Worm (Caenorhabditis elegans) whole organism, young adult: ENCODE data around the gene srxa-18.

Experiments
- C06A6.2 ChIP-seq: fragments of 200-800 bp; sonication (Bioruptor generic); conservative IDR thresholded peaks from 2 replicates; pipeline ENCODE4 v1.3.6; 2022; ENCODE audit warnings: missing genetic modification characterization, missing compliant biosample characterization
- F37B4.10 ChIP-seq: fragments of 200-800 bp; sonication (Bioruptor generic); IDR thresholded peaks from 2 replicates; pipeline ENCODE4 v1.3.6; 2022; ENCODE audit warnings: missing genetic modification characterization, missing compliant biosample characterization
- F39B2.1 ChIP-seq: fragments of 200-800 bp; sonication (Bioruptor generic); IDR thresholded peaks from 2 replicates; pipeline ENCODE4 v1.3.6; 2022; ENCODE audit warnings: missing genetic modification reagents, missing genetic modification characterization, missing compliant biosample characterization
- F55B11.4 ChIP-seq: sonication (generic microtip); optimal IDR thresholded peaks from 2 replicates; lab custom pipeline; 2016; ENCODE audit warnings: missing compliant biosample characterization, missing genetic modification characterization, borderline replicate concordance; ENCODE audit not compliant: insufficient read depth
- F57A8.1 ChIP-seq: fragments of 200-800 bp; sonication (Bioruptor generic); optimal IDR thresholded peaks from 2 replicates; lab custom pipeline; 2018; ENCODE audit warnings: mild to moderate bottlenecking, missing genetic modification characterization, moderate library complexity, missing compliant biosample characterization
- ZK185.1 ChIP-seq: sonication (generic microtip); optimal IDR thresholded peaks from 2 replicates; lab custom pipeline; 2016; ENCODE audit warnings: mild to moderate bottlenecking, missing genetic modification characterization, missing compliant biosample characterization; ENCODE audit not compliant: poor library complexity, severe bottlenecking
- dpff-1 ChIP-seq: sonication (generic microtip); optimal IDR thresholded peaks from 2 replicates; lab custom pipeline; 2017; ENCODE audit warnings: mild to moderate bottlenecking, missing genetic modification characterization, missing compliant biosample characterization
- efl-1 ChIP-seq: fragments of 150-350 bp; optimal IDR thresholded peaks from 2 replicates; lab custom pipeline; 2014; ENCODE audit warnings: missing biosample characterization, missing genetic modification reagents, missing genetic modification characterization
- egl-18 ChIP-seq: fragments of 200-800 bp; sonication (Bioruptor generic); IDR thresholded peaks from 2 replicates; pipeline ENCODE4 v1.3.6; 2022; ENCODE audit warnings: missing genetic modification reagents, missing genetic modification characterization, missing compliant biosample characterization
- ets-4 ChIP-seq: fragments of 200-800 bp; sonication (Bioruptor generic); optimal IDR thresholded peaks from 2 replicates; lab custom pipeline; 2018; ENCODE audit warnings: mild to moderate bottlenecking, missing genetic modification characterization, missing compliant biosample characterization
- fkh-3 ChIP-seq: sonication (generic microtip); optimal IDR thresholded peaks from 2 replicates; lab custom pipeline; 2016; ENCODE audit warnings: mild to moderate bottlenecking, missing genetic modification characterization, missing compliant biosample characterization
- hmg-20 ChIP-seq: fragments of 200-800 bp; sonication (Bioruptor generic); IDR thresholded peaks from 2 replicates; pipeline ENCODE4 v1.3.6; 2022; ENCODE audit warnings: missing genetic modification reagents, missing genetic modification characterization, missing compliant biosample characterization
- lin-40 ChIP-seq: sonication (generic microtip); optimal IDR thresholded peaks from 2 replicates; lab custom pipeline; 2016; ENCODE audit warnings: missing genetic modification characterization, mild to moderate bottlenecking, missing compliant biosample characterization, missing genotype, missing genetic modification reagents
- madf-6 ChIP-seq: fragments of 200-800 bp; sonication (Bioruptor generic); IDR thresholded peaks from 2 replicates; pipeline ENCODE4 v1.3.6; 2022; ENCODE audit warnings: missing genetic modification reagents, missing genetic modification characterization, missing compliant biosample characterization
- madf-8 ChIP-seq: fragments of 200-800 bp; sonication (Bioruptor generic); conservative IDR thresholded peaks from 2 replicates; pipeline ENCODE4 v1.3.6; 2022; ENCODE audit warnings: missing genetic modification reagents, missing genetic modification characterization, missing compliant biosample characterization
- mes-4 ChIP-seq: sonication (generic microtip); optimal IDR thresholded peaks from 2 replicates; lab custom pipeline; 2016; ENCODE audit warnings: missing genotype, missing genetic modification characterization, missing compliant biosample characterization
- nhr-120 ChIP-seq: fragments of 200-800 bp; sonication (Bioruptor generic); IDR thresholded peaks from 2 replicates; pipeline ENCODE4 v1.3.6; 2022; ENCODE audit warnings: missing genetic modification characterization, missing compliant biosample characterization
- sptf-2 ChIP-seq: fragments of 200-800 bp; sonication (Bioruptor generic); optimal IDR thresholded peaks from 2 replicates; lab custom pipeline; 2018; ENCODE audit warnings: mild to moderate bottlenecking, missing genetic modification characterization, missing compliant biosample characterization

srxa-18 gene

ce11 chrV:10070541-10070940 lies 50.3 kb downstream of the srxa-18 start, which contains the start of gene nhr-192:
Gene nhr-192 (minus strand): TSS chrV:10070641.
- no peak for TF ChIP-seq madf-6 (GFP tag; lab: Robert Waterston, UW)
- no peak for TF ChIP-seq F37B4.10 (GFP tag; lab: Robert Waterston, UW)
- TF ChIP-seq hmg-20 (GFP tag; lab: Robert Waterston, UW), result no peak
- no peak for TF ChIP-seq fkh-3 (tag; lab: Kevin White, UChicago)
- no peak for TF ChIP-seq egl-18 (GFP tag; lab: Robert Waterston, UW)
- TF ChIP-seq sptf-2 (GFP tag; lab: Kevin White, UChicago), result no peak
- no peak for TF ChIP-seq madf-8 (GFP tag; lab: Robert Waterston, UW)
- TF ChIP-seq nhr-120, result no peak
- TF ChIP-seq F57A8.1 (GFP tag; lab: Kevin White, UChicago), result no peak
- TF ChIP-seq C06A6.2 (GFP tag; lab: Robert Waterston, UW), result no peak
- no peak for TF ChIP-seq dpff-1 (tag; lab: Kevin White, UChicago)
- no peak for TF ChIP-seq F39B2.1
- no peak for TF ChIP-seq mes-4 (tag; lab: Kevin White, UChicago)
- no peak for TF ChIP-seq efl-1 (GFP tag; lab: Kevin White, UChicago)
- TF ChIP-seq ZK185.1 (tag; lab: Kevin White, UChicago), result no peak
- no peak for TF ChIP-seq ets-4 (GFP tag; lab: Kevin White, UChicago)
- TF ChIP-seq lin-40 (tag; lab: Kevin White, UChicago), result no peak
- TF ChIP-seq F55B11.4 (tag; lab: Kevin White, UChicago), result no peak
